Fruit fly (Drosophila melanogaster) whole organism, embryonic: ENCODE results near the gene CG14230.

Experiments used
- Abd-B ChIP-seq: fragments of 200-800 bp; sonication (Bioruptor generic); optimal IDR thresholded peaks from 2 replicates; lab custom pipeline; 2018; ENCODE audit warnings: missing biosample characterization, mild to moderate bottlenecking, missing genetic modification characterization, moderate library complexity
- Atf-2 ChIP-seq: fragments of 200-800 bp; sonication (Bioruptor generic); optimal IDR thresholded peaks from 2 replicates; lab custom pipeline; 2016; ENCODE audit warnings: missing biosample characterization, missing genetic modification characterization
- Atf6 ChIP-seq: fragments of 200-800 bp; sonication (Bioruptor generic); IDR thresholded peaks from 2 replicates; pipeline ENCODE4 v1.3.6; 2022; ENCODE audit warnings: missing biosample characterization, missing genetic modification characterization
- Bgb ChIP-seq: fragments of 200-800 bp; sonication (Bioruptor generic); IDR thresholded peaks from 2 replicates; pipeline ENCODE4 v1.3.6; 2022; ENCODE audit warnings: missing biosample characterization, missing genetic modification characterization; ENCODE audit not compliant: partially characterized antibody
- CG10274 ChIP-seq: fragments of 200-800 bp; sonication (Bioruptor generic); optimal IDR thresholded peaks from 3 replicates; lab custom pipeline; 2017; ENCODE audit warnings: missing biosample characterization, mild to moderate bottlenecking, missing genetic modification characterization
- CG10543 ChIP-seq: fragments of 200-800 bp; sonication (Bioruptor generic); optimal IDR thresholded peaks from 3 replicates; lab custom pipeline; 2017; ENCODE audit warnings: missing biosample characterization, mild to moderate bottlenecking, missing genetic modification characterization, moderate library complexity
- CG11456 ChIP-seq: fragments of 200-800 bp; sonication (Bioruptor generic); IDR thresholded peaks from 3 replicates; pipeline ENCODE4 v1.3.6; 2022; ENCODE audit warnings: missing biosample characterization, missing genetic modification characterization
- CG12391 ChIP-seq: fragments of 200-800 bp; sonication (Bioruptor generic); optimal IDR thresholded peaks from 3 replicates; lab custom pipeline; 2018; ENCODE audit warnings: missing biosample characterization, mild to moderate bottlenecking, missing genetic modification characterization, moderate library complexity
- CG12769 ChIP-seq: fragments of 200-800 bp; sonication (Bioruptor generic); optimal IDR thresholded peaks from 2 replicates; lab custom pipeline; 2019; ENCODE audit warnings: missing biosample characterization, mild to moderate bottlenecking, missing genetic modification characterization, moderate library complexity
- CG12942 ChIP-seq: fragments of 200-800 bp; sonication (Bioruptor generic); optimal IDR thresholded peaks from 3 replicates; lab custom pipeline; 2016; ENCODE audit warnings: missing biosample characterization, missing genetic modification characterization
- CG14050 ChIP-seq: fragments of 200-800 bp; sonication (Bioruptor generic); IDR thresholded peaks from 3 replicates; pipeline ENCODE4 v1.3.6; 2022; ENCODE audit warnings: missing biosample characterization, missing genetic modification characterization
- CG15514 ChIP-seq: fragments of 200-800 bp; sonication (Bioruptor generic); optimal IDR thresholded peaks from 3 replicates; lab custom pipeline; 2017; ENCODE audit warnings: missing biosample characterization, missing genetic modification characterization, mild to moderate bottlenecking, moderate library complexity, missing genetic modification reagents
- CG15601 ChIP-seq: fragments of 200-800 bp; sonication (Bioruptor generic); optimal IDR thresholded peaks from 3 replicates; lab custom pipeline; 2019; ENCODE audit warnings: missing biosample characterization, mild to moderate bottlenecking, missing genetic modification characterization, moderate library complexity
- CG17802 ChIP-seq: fragments of 200-800 bp; sonication (Bioruptor generic); optimal IDR thresholded peaks from 2 replicates; lab custom pipeline; 2018; ENCODE audit warnings: missing biosample characterization, mild to moderate bottlenecking, missing genetic modification characterization, moderate library complexity
- CG18599 ChIP-seq: fragments of 200-800 bp; sonication (Bioruptor generic); optimal IDR thresholded peaks from 3 replicates; lab custom pipeline; 2017; ENCODE audit warnings: missing biosample characterization, missing genetic modification characterization, mild to moderate bottlenecking, moderate library complexity, missing genetic modification reagents
- CG2202 ChIP-seq: fragments of 200-800 bp; sonication (Bioruptor generic); optimal IDR thresholded peaks from 2 replicates; lab custom pipeline; 2018; ENCODE audit warnings: missing biosample characterization, mild to moderate bottlenecking, missing genetic modification characterization
- CG31224 ChIP-seq: fragments of 200-800 bp; sonication (Bioruptor generic); IDR thresholded peaks from 2 replicates; pipeline ENCODE4 v1.3.6; 2022; ENCODE audit warnings: missing biosample characterization, missing genetic modification characterization
- CG43689 ChIP-seq: fragments of 200-800 bp; sonication (Bioruptor generic); IDR thresholded peaks from 2 replicates; pipeline ENCODE4 v1.3.6; 2022; ENCODE audit warnings: missing biosample characterization, missing genetic modification characterization
- CG4424 ChIP-seq: fragments of 200-800 bp; sonication (Bioruptor generic); optimal IDR thresholded peaks from 3 replicates; lab custom pipeline; 2016; ENCODE audit warnings: missing biosample characterization, missing genetic modification characterization
- CG6683 ChIP-seq: fragments of 200-800 bp; sonication (Bioruptor generic); optimal IDR thresholded peaks from 2 replicates; lab custom pipeline; 2017; ENCODE audit warnings: missing biosample characterization, mild to moderate bottlenecking, missing genetic modification characterization, missing genetic modification reagents
- CG7372 ChIP-seq: fragments of 200-800 bp; sonication (Bioruptor generic); IDR thresholded peaks from 2 replicates; pipeline ENCODE4 v1.3.6; 2022; ENCODE audit warnings: missing biosample characterization, missing genetic modification characterization
- CG7556 ChIP-seq: fragments of 200-800 bp; sonication (Bioruptor generic); optimal IDR thresholded peaks from 2 replicates; lab custom pipeline; 2017; ENCODE audit warnings: missing biosample characterization, mild to moderate bottlenecking, missing genetic modification characterization
- CG8359 ChIP-seq: fragments of 200-800 bp; sonication (Bioruptor generic); optimal IDR thresholded peaks from 2 replicates; lab custom pipeline; 2017; ENCODE audit warnings: missing biosample characterization, mild to moderate bottlenecking, missing genetic modification characterization, borderline replicate concordance
- CG8765 ChIP-seq: fragments of 200-800 bp; sonication (Bioruptor generic); IDR thresholded peaks from 2 replicates; pipeline ENCODE4 v1.3.6; 2022; ENCODE audit warnings: missing biosample characterization, missing genetic modification characterization
- CG9609 ChIP-seq: fragments of 200-800 bp; sonication (Bioruptor generic); optimal IDR thresholded peaks from 3 replicates; lab custom pipeline; 2016; ENCODE audit warnings: missing biosample characterization, missing genetic modification characterization
- CHES-1-like ChIP-seq: fragments of 200-800 bp; sonication (Bioruptor generic); optimal IDR thresholded peaks from 2 replicates; lab custom pipeline; 2016; ENCODE audit warnings: missing biosample characterization, missing genetic modification characterization
- Dip3 ChIP-seq: fragments of 200-800 bp; sonication (Bioruptor generic); optimal IDR thresholded peaks from 3 replicates; lab custom pipeline; 2016; ENCODE audit warnings: missing biosample characterization, missing genetic modification characterization
- GATAe ChIP-seq: fragments of 200-800 bp; sonication (Bioruptor generic); conservative IDR thresholded peaks from 2 replicates; pipeline ENCODE4 v1.3.6; 2022; ENCODE audit warnings: missing biosample characterization, missing genetic modification characterization
- Hmr ChIP-seq: fragments of 200-800 bp; sonication (Bioruptor generic); optimal IDR thresholded peaks from 3 replicates; lab custom pipeline; 2017; ENCODE audit warnings: mild to moderate bottlenecking, missing biosample characterization, missing genetic modification reagents, missing genetic modification characterization
- Lpt ChIP-seq: fragments of >200 bp; optimal IDR thresholded peaks from 2 replicates; lab custom pipeline; 2018; ENCODE audit warnings: missing biosample characterization, missing genetic modification characterization
- Nf-YC ChIP-seq: fragments of 200-800 bp; optimal IDR thresholded peaks from 3 replicates; lab custom pipeline; 2019; ENCODE audit warnings: missing biosample characterization, mild to moderate bottlenecking, missing genetic modification characterization, moderate library complexity
- PHDP ChIP-seq: fragments of 200-800 bp; sonication (Bioruptor generic); optimal IDR thresholded peaks from 3 replicates; lab custom pipeline; 2018; ENCODE audit warnings: missing biosample characterization, mild to moderate bottlenecking, missing genetic modification characterization, moderate library complexity
- ash1 ChIP-seq: fragments of 200-800 bp; sonication (Bioruptor generic); optimal IDR thresholded peaks from 2 replicates; lab custom pipeline; 2018; ENCODE audit warnings: missing biosample characterization, mild to moderate bottlenecking, missing genetic modification characterization
- bab2 ChIP-seq: fragments of 200-800 bp; sonication (Bioruptor generic); optimal IDR thresholded peaks from 2 replicates; lab custom pipeline; 2016; ENCODE audit warnings: missing biosample characterization, missing genetic modification characterization
- bowl ChIP-seq: fragments of 200-800 bp; sonication (Bioruptor generic); IDR thresholded peaks from 2 replicates; pipeline ENCODE4 v1.3.6; 2022; ENCODE audit warnings: missing biosample characterization, missing genetic modification characterization
- chm ChIP-seq: fragments of 200-800 bp; sonication (Bioruptor generic); IDR thresholded peaks from 2 replicates; pipeline ENCODE4 v1.3.6; 2022; ENCODE audit warnings: missing biosample characterization, missing genetic modification characterization
- cwo ChIP-seq: fragments of 200-800 bp; sonication (Bioruptor generic); optimal IDR thresholded peaks from 3 replicates; lab custom pipeline; 2017; ENCODE audit warnings: missing biosample characterization, missing genetic modification characterization, mild to moderate bottlenecking, moderate library complexity, missing genetic modification reagents
- dpn ChIP-seq, 2 experiments: fragments of 200-800 bp; sonication (Bioruptor generic); optimal IDR thresholded peaks; 3 replicates each; lab custom pipeline; 2016; ENCODE audit warnings: missing biosample characterization in 2 of 2, missing genetic modification characterization in 2 of 2
- dysf ChIP-seq: fragments of 200-800 bp; sonication (Bioruptor generic); IDR thresholded peaks from 3 replicates; pipeline ENCODE4 v1.3.6; 2022; ENCODE audit warnings: missing biosample characterization, missing genetic modification characterization
- grn ChIP-seq: fragments of 200-800 bp; sonication (Bioruptor generic); optimal IDR thresholded peaks from 3 replicates; lab custom pipeline; 2017; ENCODE audit warnings: missing biosample characterization, missing genetic modification characterization
- kah ChIP-seq: fragments of 200-800 bp; sonication (Bioruptor generic); optimal IDR thresholded peaks from 2 replicates; lab custom pipeline; 2018; ENCODE audit warnings: missing biosample characterization, mild to moderate bottlenecking, missing genetic modification characterization
- kni ChIP-seq: fragments of 200-800 bp; sonication (Bioruptor generic); optimal IDR thresholded peaks from 3 replicates; lab custom pipeline; 2017; ENCODE audit warnings: mild to moderate bottlenecking, missing biosample characterization, missing genetic modification reagents, missing genetic modification characterization
- lab ChIP-seq: fragments of 200-800 bp; sonication (Bioruptor generic); optimal IDR thresholded peaks from 3 replicates; lab custom pipeline; 2017; ENCODE audit warnings: missing biosample characterization, missing genetic modification characterization, mild to moderate bottlenecking, moderate library complexity, missing genetic modification reagents
- luna ChIP-seq: fragments of 200-800 bp; sonication (Bioruptor generic); optimal IDR thresholded peaks from 2 replicates; lab custom pipeline; 2016; ENCODE audit warnings: missing biosample characterization, missing genetic modification characterization
- pros ChIP-seq: fragments of 200-800 bp; sonication (Bioruptor generic); optimal IDR thresholded peaks from 3 replicates; lab custom pipeline; 2019; ENCODE audit warnings: missing biosample characterization, mild to moderate bottlenecking, missing genetic modification characterization, moderate library complexity
- sens ChIP-seq: fragments of 200-800 bp; sonication (Bioruptor generic); peaks from one replicate; lab custom pipeline; 2016; ENCODE audit warnings: missing biosample characterization, missing genetic modification characterization
- slbo ChIP-seq: fragments of 200-800 bp; sonication (Bioruptor generic); IDR thresholded peaks from 2 replicates; pipeline ENCODE4 v1.3.6; 2022; ENCODE audit warnings: missing biosample characterization, missing genetic modification characterization
- slou ChIP-seq: fragments of 200-800 bp; sonication (Bioruptor generic); optimal IDR thresholded peaks from 3 replicates; lab custom pipeline; 2016; ENCODE audit warnings: missing biosample characterization, missing genetic modification characterization
- toy ChIP-seq: fragments of 200-800 bp; sonication (Bioruptor generic); IDR thresholded peaks from 2 replicates; pipeline ENCODE4 v1.3.6; 2022; ENCODE audit warnings: missing biosample characterization, missing genetic modification characterization
- ttk ChIP-seq: fragments of 200-800 bp; sonication (Bioruptor generic); IDR thresholded peaks from 2 replicates; pipeline ENCODE4 v2.1.2; 2022; ENCODE audit warnings: missing biosample characterization, missing genetic modification characterization

Gene CG14230

dm6 chrX:19750626-19751149, 46.7 kb downstream of the CG14230 start, which contains the start of gene Abcd3 (continued):
- TF ChIP-seq CG8765 (GFP tag; lab: Robert Waterston, UW), result no peak
- no peak for TF ChIP-seq slou (GFP tag; lab: Kevin White, UChicago)
- peak; percentile 75 for TF ChIP-seq kah
- TF ChIP-seq grn (GFP tag; lab: Kevin White, UChicago), result no peak
- TF ChIP-seq CG18599, result peak; percentile 66
- TF ChIP-seq CG43689 (GFP tag; lab: Robert Waterston, UW), result no peak
- no peak for TF ChIP-seq CG9609 (GFP tag; lab: Kevin White, UChicago)
- no peak for TF ChIP-seq ttk
- TF ChIP-seq dysf, result no peak
- 0 out of 2 replicates have a peak, but pooled peaks have one; percentile 21 for TF ChIP-seq bowl (GFP tag; lab: Robert Waterston, UW)
- no peak for TF ChIP-seq CG10274 (GFP tag; lab: Kevin White, UChicago)
- TF ChIP-seq sens (GFP tag; lab: Kevin White, UChicago), result peak; percentile 88
- TF ChIP-seq lab (GFP tag; lab: Kevin White, UChicago), result peak; percentile 70
- peak; percentile 66; the same call in 1 of the 2 replicates for TF ChIP-seq chm
- TF ChIP-seq CG11456 (GFP tag; lab: Robert Waterston, UW), result 0 out of 3 replicates have a peak, but pooled peaks have one; percentile 49
- no peak; the same call in 1 of the 2 replicates for TF ChIP-seq GATAe (GFP tag; lab: Robert Waterston, UW)
- no peak for TF ChIP-seq CG15601 (tag; lab: Kevin White, UChicago)
- peak; percentile 65 for TF ChIP-seq Nf-YC (tag; lab: Kevin White, UChicago)
- TF ChIP-seq CG12391 (tag; lab: Kevin White, UChicago), result no peak
- TF ChIP-seq CG15514, result peak; percentile 77
- TF ChIP-seq CG14050 (GFP tag; lab: Robert Waterston, UW), result no peak
- TF ChIP-seq CG2202 (tag; lab: Kevin White, UChicago), result peak; percentile 27
- 0 out of 2 replicates have a peak, but pooled peaks have one; percentile 10 for TF ChIP-seq CG31224 (GFP tag; lab: Robert Waterston, UW)
- TF ChIP-seq Dip3, result no peak
- peak; percentile 19 for TF ChIP-seq CHES-1-like
- TF ChIP-seq CG4424 (GFP tag; lab: Kevin White, UChicago), result no peak
- TF ChIP-seq CG10543 (GFP tag; lab: Kevin White, UChicago), result peak; percentile 72
- TF ChIP-seq cwo, result peak; percentile 42
- TF ChIP-seq pros, result peak; percentile 87
- no peak for TF ChIP-seq CG7372 (GFP tag; lab: Robert Waterston, UW)
- peak; percentile 65 for TF ChIP-seq kni (GFP tag; lab: Kevin White, UChicago)
- peak; percentile 26 for TF ChIP-seq PHDP (tag; lab: Kevin White, UChicago)
- peak; percentile 22 for TF ChIP-seq CG12769 (tag; lab: Kevin White, UChicago)
- TF ChIP-seq dpn (GFP tag; optimal IDR thresholded peaks at IDR 0.05; lab: Kevin White, UChicago), result peak in 1 of 2 experiments; percentile 44
- TF ChIP-seq Atf-2 (GFP tag; lab: Kevin White, UChicago), result no peak
- TF ChIP-seq CG8359, result peak; percentile 18
- TF ChIP-seq Hmr (GFP tag; lab: Kevin White, UChicago), result peak; percentile 73
- no peak for TF ChIP-seq toy (GFP tag; lab: Robert Waterston, UW)
- TF ChIP-seq ash1 (GFP tag; lab: Kevin White, UChicago), result no peak
- no peak for TF ChIP-seq bab2 (GFP tag; lab: Kevin White, UChicago)
- no peak for TF ChIP-seq luna (GFP tag; lab: Kevin White, UChicago)
- no peak for TF ChIP-seq CG12942
- TF ChIP-seq Atf6, result 0 out of 2 replicates have a peak, but pooled peaks have one; percentile 15
- no peak for TF ChIP-seq CG7556
- TF ChIP-seq CG6683 (GFP tag; lab: Kevin White, UChicago), result peak; percentile 24
- no peak for TF ChIP-seq CG17802 (tag; lab: Kevin White, UChicago)
- peak; percentile 27; the same call in 1 of the 2 replicates for TF ChIP-seq slbo
- peak; percentile 74 for TF ChIP-seq Bgb (GFP tag; lab: Robert Waterston, UW)
- no peak for TF ChIP-seq Abd-B
- TF ChIP-seq Lpt, result no peak
